Fruit fly (Drosophila melanogaster) whole organism, embryonic: ENCODE results near the gene Slimp.

Source experiments
- Ada2b ChIP-seq: fragments of 200-800 bp; sonication (Bioruptor generic); IDR thresholded peaks from 2 replicates; pipeline ENCODE4 v1.3.6; 2022; ENCODE audit warnings: missing biosample characterization, missing genetic modification characterization
- Atf-2 ChIP-seq: fragments of 200-800 bp; sonication (Bioruptor generic); optimal IDR thresholded peaks from 2 replicates; lab custom pipeline; 2016; ENCODE audit warnings: missing biosample characterization, missing genetic modification characterization
- Atf6 ChIP-seq: fragments of 200-800 bp; sonication (Bioruptor generic); IDR thresholded peaks from 2 replicates; pipeline ENCODE4 v1.3.6; 2022; ENCODE audit warnings: missing biosample characterization, missing genetic modification characterization
- Awh ChIP-seq: fragments of 200-800 bp; sonication (Bioruptor generic); IDR thresholded peaks from 2 replicates; pipeline ENCODE4, ENCODE4 v1.3.6; 2022; ENCODE audit warnings: missing biosample characterization, missing genetic modification characterization
- Blimp-1 ChIP-seq: fragments of 200-800 bp; sonication (Bioruptor generic); optimal IDR thresholded peaks from 3 replicates; lab custom pipeline; 2018; ENCODE audit warnings: missing biosample characterization, missing genetic modification characterization, mild to moderate bottlenecking, moderate library complexity, missing genetic modification reagents
- CG1024 ChIP-seq: fragments of 200-800 bp; sonication (Bioruptor generic); IDR thresholded peaks from 2 replicates; pipeline ENCODE4 v1.3.6; 2022; ENCODE audit warnings: missing biosample characterization, missing genetic modification characterization
- CG10267 ChIP-seq: fragments of 200-800 bp; sonication (Bioruptor generic); optimal IDR thresholded peaks from 2 replicates; lab custom pipeline; 2018; ENCODE audit warnings: missing biosample characterization, mild to moderate bottlenecking, missing genetic modification characterization, moderate library complexity
- CG10462 ChIP-seq: fragments of 200-800 bp; sonication (Bioruptor generic); optimal IDR thresholded peaks from 2 replicates; lab custom pipeline; 2016; ENCODE audit warnings: missing biosample characterization, missing genetic modification characterization
- CG11085 ChIP-seq: fragments of 200-800 bp; sonication (Bioruptor generic); IDR thresholded peaks from 2 replicates; pipeline ENCODE4 v1.3.6; 2022; ENCODE audit warnings: missing biosample characterization, missing genetic modification characterization
- CG12391 ChIP-seq: fragments of 200-800 bp; sonication (Bioruptor generic); optimal IDR thresholded peaks from 3 replicates; lab custom pipeline; 2018; ENCODE audit warnings: missing biosample characterization, mild to moderate bottlenecking, missing genetic modification characterization, moderate library complexity
- CG12659 ChIP-seq: fragments of 200-800 bp; sonication (Bioruptor generic); optimal IDR thresholded peaks from 3 replicates; lab custom pipeline; 2017; ENCODE audit warnings: mild to moderate bottlenecking, missing biosample characterization, missing genetic modification reagents, missing genetic modification characterization
- CG13894 ChIP-seq: fragments of 200-800 bp; sonication (Bioruptor generic); optimal IDR thresholded peaks from 3 replicates; lab custom pipeline; 2018; ENCODE audit warnings: missing biosample characterization, mild to moderate bottlenecking, missing genetic modification characterization, moderate library complexity
- CG15011 ChIP-seq: fragments of 200-800 bp; sonication (Bioruptor generic); optimal IDR thresholded peaks from 3 replicates; lab custom pipeline; 2018; ENCODE audit warnings: missing biosample characterization, mild to moderate bottlenecking, missing genetic modification characterization
- CG16813 ChIP-seq: fragments of 200-800 bp; sonication (Bioruptor generic); IDR thresholded peaks from 3 replicates; pipeline ENCODE4 v1.3.6; 2022; ENCODE audit warnings: missing biosample characterization, missing genetic modification characterization; ENCODE audit not compliant: partially characterized antibody
- CG17612 ChIP-seq: fragments of 200-800 bp; sonication (Bioruptor generic); IDR thresholded peaks from 2 replicates; pipeline ENCODE4 v1.3.6; 2022; ENCODE audit warnings: missing biosample characterization, missing genetic modification characterization
- CG17912 ChIP-seq: fragments of 200-800 bp; sonication (Bioruptor generic); optimal IDR thresholded peaks from 2 replicates; lab custom pipeline; 2018; ENCODE audit warnings: missing biosample characterization, mild to moderate bottlenecking, missing genetic modification characterization
- CG4820 ChIP-seq: fragments of 200-800 bp; sonication (Bioruptor generic); optimal IDR thresholded peaks from 3 replicates; lab custom pipeline; 2016; ENCODE audit warnings: missing biosample characterization, missing genetic modification characterization
- CG4854 ChIP-seq: fragments of 200-800 bp; sonication (Bioruptor generic); optimal IDR thresholded peaks from 2 replicates; lab custom pipeline; 2016; ENCODE audit warnings: missing biosample characterization, missing genetic modification characterization, inconsistent platforms
- CG9876 ChIP-seq: fragments of 200-800 bp; sonication (Bioruptor generic); optimal IDR thresholded peaks from 2 replicates; lab custom pipeline; 2016; ENCODE audit warnings: missing biosample characterization, missing genetic modification characterization
- CoRest ChIP-seq: fragments of 200-800 bp; sonication (Bioruptor generic); optimal IDR thresholded peaks from 3 replicates; lab custom pipeline; 2018; ENCODE audit warnings: missing biosample characterization, mild to moderate bottlenecking, missing genetic modification characterization, moderate library complexity
- E2f1 ChIP-seq: fragments of 200-800 bp; sonication (Bioruptor generic); IDR thresholded peaks from 2 replicates; pipeline ENCODE4 v1.3.6; 2022; ENCODE audit warnings: missing biosample characterization, missing genetic modification characterization
- GATAe ChIP-seq: fragments of 200-800 bp; sonication (Bioruptor generic); conservative IDR thresholded peaks from 2 replicates; pipeline ENCODE4 v1.3.6; 2022; ENCODE audit warnings: missing biosample characterization, missing genetic modification characterization
- Gug ChIP-seq: fragments of 200-800 bp; sonication (Bioruptor generic); IDR thresholded peaks from 4 replicates; pipeline ENCODE4 v1.3.6; 2022; ENCODE audit warnings: missing biosample characterization, missing genetic modification characterization
- HLH3B ChIP-seq: fragments of 200-800 bp; sonication (Bioruptor generic); IDR thresholded peaks from 2 replicates; pipeline ENCODE4 v1.3.6; 2022; ENCODE audit warnings: missing biosample characterization, missing genetic modification characterization
- HmgD ChIP-seq: fragments of 200-800 bp; sonication (Bioruptor generic); optimal IDR thresholded peaks from 3 replicates; lab custom pipeline; 2016; ENCODE audit warnings: missing biosample characterization, missing genetic modification characterization
- Lhr ChIP-seq: fragments of 200-800 bp; sonication (Bioruptor generic); optimal IDR thresholded peaks from 3 replicates; lab custom pipeline; 2017; ENCODE audit warnings: mild to moderate bottlenecking, missing biosample characterization, missing genetic modification reagents, missing genetic modification characterization
- Myb ChIP-seq: fragments of 200-800 bp; sonication (Bioruptor generic); optimal IDR thresholded peaks from 2 replicates; lab custom pipeline; 2016; ENCODE audit warnings: missing biosample characterization, missing genetic modification characterization
- Nf-YA ChIP-seq: fragments of 200-800 bp; sonication (Bioruptor generic); IDR thresholded peaks from 2 replicates; pipeline ENCODE4 v1.3.6; 2022; ENCODE audit warnings: missing biosample characterization, missing genetic modification characterization
- Scr ChIP-seq: fragments of 200-800 bp; sonication (Bioruptor generic); IDR thresholded peaks from 2 replicates; pipeline ENCODE4 v1.3.6; 2022; ENCODE audit warnings: missing biosample characterization, missing genetic modification characterization; ENCODE audit not compliant: partially characterized antibody
- Six4 ChIP-seq: fragments of 200-800 bp; sonication (Bioruptor generic); optimal IDR thresholded peaks from 2 replicates; lab custom pipeline; 2016; ENCODE audit warnings: missing biosample characterization, missing genetic modification characterization
- Tbp ChIP-seq: fragments of >200 bp; optimal IDR thresholded peaks from 2 replicates; lab custom pipeline; 2018; ENCODE audit warnings: missing biosample characterization, missing genetic modification characterization
- ash1 ChIP-seq: fragments of 200-800 bp; sonication (Bioruptor generic); optimal IDR thresholded peaks from 2 replicates; lab custom pipeline; 2018; ENCODE audit warnings: missing biosample characterization, mild to moderate bottlenecking, missing genetic modification characterization
- bcd ChIP-seq: fragments of 200-800 bp; sonication (Bioruptor generic); optimal IDR thresholded peaks from 2 replicates; lab custom pipeline; 2017; ENCODE audit warnings: missing biosample characterization, mild to moderate bottlenecking, missing genetic modification characterization
- bigmax ChIP-seq: fragments of 200-800 bp; sonication (Bioruptor generic); optimal IDR thresholded peaks from 2 replicates; lab custom pipeline; 2018; ENCODE audit warnings: missing biosample characterization, mild to moderate bottlenecking, missing genetic modification characterization
- danr ChIP-seq: fragments of 200-800 bp; sonication (Bioruptor generic); IDR thresholded peaks from 2 replicates; pipeline ENCODE4 v1.3.6; 2022; ENCODE audit warnings: missing biosample characterization, missing genetic modification characterization
- dimm ChIP-seq: fragments of 200-800 bp; sonication (Bioruptor generic); IDR thresholded peaks from 2 replicates; pipeline ENCODE4 v1.3.6; 2022; ENCODE audit warnings: missing biosample characterization, missing genetic modification characterization
- dmrt99B ChIP-seq: fragments of 200-800 bp; sonication (Bioruptor generic); optimal IDR thresholded peaks from 2 replicates; lab custom pipeline; 2018; ENCODE audit warnings: missing biosample characterization, mild to moderate bottlenecking, missing genetic modification characterization, moderate library complexity
- fd102C ChIP-seq: fragments of 200-800 bp; sonication (Bioruptor generic); optimal IDR thresholded peaks from 2 replicates; lab custom pipeline; 2018; ENCODE audit warnings: missing biosample characterization, mild to moderate bottlenecking, missing genetic modification characterization, moderate library complexity
- fru ChIP-seq: fragments of >200 bp; optimal IDR thresholded peaks from 2 replicates; lab custom pipeline; 2017
- gro ChIP-seq: fragments of 200-800 bp; sonication (Bioruptor generic); optimal IDR thresholded peaks from 2 replicates; lab custom pipeline; 2016; ENCODE audit warnings: missing biosample characterization, missing genetic modification characterization
- h ChIP-seq: fragments of >200 bp; optimal IDR thresholded peaks from 2 replicates; lab custom pipeline; 2017
- ind ChIP-seq: fragments of 200-800 bp; sonication (Bioruptor generic); optimal IDR thresholded peaks from 3 replicates; lab custom pipeline; 2016; ENCODE audit warnings: missing biosample characterization, missing genetic modification characterization
- inv ChIP-seq: fragments of 200-800 bp; sonication (Bioruptor generic); IDR thresholded peaks from 2 replicates; pipeline ENCODE4 v1.3.6; 2022; ENCODE audit warnings: missing biosample characterization, missing genetic modification characterization; ENCODE audit not compliant: partially characterized antibody
- klu ChIP-seq: fragments of 200-800 bp; sonication (Bioruptor generic); IDR thresholded peaks from 2 replicates; pipeline ENCODE4 v1.3.6; 2022; ENCODE audit warnings: missing biosample characterization, missing genetic modification characterization
- oc ChIP-seq: fragments of 200-800 bp; sonication (Bioruptor generic); optimal IDR thresholded peaks from 2 replicates; lab custom pipeline; 2018; ENCODE audit warnings: missing biosample characterization, mild to moderate bottlenecking, missing genetic modification characterization, moderate library complexity
- org-1 ChIP-seq: fragments of 200-800 bp; sonication (Bioruptor generic); optimal IDR thresholded peaks from 2 replicates; lab custom pipeline; 2017; ENCODE audit warnings: missing biosample characterization, missing genetic modification characterization
- pfk ChIP-seq: fragments of 200-800 bp; sonication (Bioruptor generic); optimal IDR thresholded peaks from 2 replicates; lab custom pipeline; 2018; ENCODE audit warnings: missing biosample characterization, mild to moderate bottlenecking, missing genetic modification characterization, moderate library complexity
- pum ChIP-seq: fragments of 200-800 bp; sonication (Bioruptor generic); optimal IDR thresholded peaks from 2 replicates; lab custom pipeline; 2016; ENCODE audit warnings: missing biosample characterization, missing genetic modification characterization
- sqz ChIP-seq: fragments of 200-800 bp; sonication (Bioruptor generic); optimal IDR thresholded peaks from 3 replicates; lab custom pipeline; 2018; ENCODE audit warnings: missing biosample characterization, mild to moderate bottlenecking, missing genetic modification characterization
- twi ChIP-seq: fragments of 200-800 bp; optimal IDR thresholded peaks from 2 replicates; lab custom pipeline; 2019; ENCODE audit warnings: missing biosample characterization, mild to moderate bottlenecking, missing genetic modification characterization, moderate library complexity
- vfl ChIP-seq: fragments of 200-800 bp; sonication (Bioruptor generic); optimal IDR thresholded peaks from 2 replicates; lab custom pipeline; 2016; ENCODE audit warnings: missing biosample characterization, missing genetic modification characterization

Gene Slimp

dm6 chr3R:24141013-24141592 is 7.7 kb downstream of the Slimp start, which contains the start of gene Kal1 (continued):
- peak; percentile 9 for TF ChIP-seq CG4854
- TF ChIP-seq CG10267 (tag; lab: Kevin White, UChicago) = peak; percentile 91
- TF ChIP-seq Scr = no peak
- TF ChIP-seq Six4 = peak; percentile 91
- no peak for TF ChIP-seq h (lab: Kevin White, UChicago)
- peak; percentile 49 for TF ChIP-seq klu
- TF ChIP-seq fru (lab: Kevin White, UChicago) = no peak
- TF ChIP-seq sqz (GFP tag; lab: Kevin White, UChicago) = peak; percentile 87
- TF ChIP-seq dmrt99B (tag; lab: Kevin White, UChicago) = peak; percentile 96
- TF ChIP-seq Lhr = peak; percentile 86
- TF ChIP-seq CG16813 (GFP tag; lab: Robert Waterston, UW) = no peak
- TF ChIP-seq dimm (GFP tag; lab: Robert Waterston, UW) = peak; percentile 83
- 0 out of 2 replicates have a peak, but pooled peaks have one; percentile 20 for TF ChIP-seq GATAe
- TF ChIP-seq danr = peak; percentile 84
- TF ChIP-seq CoRest (tag; lab: Kevin White, UChicago) = peak; percentile 90
- peak; percentile 5 for TF ChIP-seq CG17912 (GFP tag; lab: Kevin White, UChicago)
- peak; percentile 94 for TF ChIP-seq CG12391 (tag; lab: Kevin White, UChicago)
- peak; percentile 82 for TF ChIP-seq ind (GFP tag; lab: Kevin White, UChicago)
- 0 out of 2 replicates have a peak, but pooled peaks have one; percentile 39 for TF ChIP-seq CG11085
- peak; percentile 96 for TF ChIP-seq Blimp-1 (GFP tag; lab: Kevin White, UChicago)
- no peak for TF ChIP-seq vfl
- no peak for TF ChIP-seq Tbp (GFP tag; lab: Kevin White, UChicago)
- TF ChIP-seq Nf-YA (GFP tag; lab: Robert Waterston, UW) = peak; percentile 84
- TF ChIP-seq CG15011 = peak; percentile 82
- TF ChIP-seq Awh (GFP tag; lab: Robert Waterston, UW) = peak; percentile 95
- peak; percentile 90 for TF ChIP-seq Ada2b
- TF ChIP-seq CG17612 (GFP tag; lab: Robert Waterston, UW) = peak; percentile 44; the same call in 1 of the 2 replicates
- no peak for TF ChIP-seq inv (GFP tag; lab: Robert Waterston, UW)
- no peak for TF ChIP-seq pfk (GFP tag; lab: Kevin White, UChicago)
- TF ChIP-seq Atf6 = peak; percentile 89
- no peak for TF ChIP-seq ash1
- no peak for TF ChIP-seq Myb
- TF ChIP-seq oc (tag; lab: Kevin White, UChicago) = peak; percentile 96
- no peak for TF ChIP-seq bigmax (GFP tag; lab: Kevin White, UChicago)
- TF ChIP-seq Atf-2 (GFP tag; lab: Kevin White, UChicago) = peak; percentile 20
- peak; percentile 90 for TF ChIP-seq org-1 (GFP tag; lab: Kevin White, UChicago)
- peak; percentile 34 for TF ChIP-seq pum (GFP tag; lab: Kevin White, UChicago)
- no peak for TF ChIP-seq CG9876 (GFP tag; lab: Kevin White, UChicago)
- TF ChIP-seq CG12659 (GFP tag; lab: Kevin White, UChicago) = peak; percentile 92
- TF ChIP-seq HLH3B (GFP tag; lab: Robert Waterston, UW) = peak; percentile 96
- TF ChIP-seq CG1024 (GFP tag; lab: Robert Waterston, UW) = peak; percentile 89
- TF ChIP-seq bcd (GFP tag; lab: Kevin White, UChicago) = peak; percentile 90
- peak; percentile 88 for TF ChIP-seq twi
- peak; percentile 70; the same call in 2 of the 4 replicates for TF ChIP-seq Gug (GFP tag; lab: Robert Waterston, UW)
- TF ChIP-seq CG10462 (GFP tag; lab: Kevin White, UChicago) = peak; percentile 72
- no peak for TF ChIP-seq HmgD (GFP tag; lab: Kevin White, UChicago)
- peak; percentile 88 for TF ChIP-seq CG4820 (GFP tag; lab: Kevin White, UChicago)
- peak; percentile 88 for TF ChIP-seq E2f1 (GFP tag; lab: Robert Waterston, UW)
- TF ChIP-seq fd102C = peak; percentile 30
- no peak for TF ChIP-seq gro (GFP tag; lab: Kevin White, UChicago)
- TF ChIP-seq CG13894 (tag; lab: Kevin White, UChicago) = no peak
